Worm (Caenorhabditis elegans): ENCODE measurements around the gene H06H21.37.

The H06H21.37 gene

ce11 chrIV:4810377-4810984 is 707 bp upstream of the H06H21.37 start, which contains the start of gene eif-1.A (continued):
- TF ChIP-seq hlh-11 (tag; optimal IDR thresholded peaks at IDR 0.05) (peak; percentile 29), snpc-1.2 (GFP tag; IDR thresholded peaks at IDR 0.05) (peak; percentile 24; the same call in 1 of the 2 replicates), egl-27 (tag; optimal IDR thresholded peaks at IDR 0.05) (no peak), daf-19 (GFP tag; conservative IDR thresholded peaks at IDR 0.05) (no peak), nhr-28 (tag; optimal IDR thresholded peaks at IDR 0.05) (peak; percentile 51), aha-1 (tag) (no peak), mep-1 (tag; optimal IDR thresholded peaks at IDR 0.05) (peak; percentile 61), lin-38 (GFP tag; IDR thresholded peaks at IDR 0.05) (peak; percentile 66), cey-2 (tag; optimal IDR thresholded peaks at IDR 0.05; ENCODE audit: borderline replicate concordance, insufficient read depth) (no peak), daf-12 (tag; optimal IDR thresholded peaks at IDR 0.05) (no peak), zip-11 (GFP tag; IDR thresholded peaks at IDR 0.05) (no peak), ZK337.2 (GFP tag; IDR thresholded peaks at IDR 0.05) (no peak), nhr-11 (tag; optimal IDR thresholded peaks at IDR 0.05) (no peak), mxl-3 (GFP tag; optimal IDR thresholded peaks at IDR 0.05) (no peak), lsy-2 (tag; optimal IDR thresholded peaks at IDR 0.05) (peak in 1 of 2 experiments; percentile 85), ceh-44 (GFP tag; IDR thresholded peaks at IDR 0.05) (no peak), F10B5.3 (tag; optimal IDR thresholded peaks at IDR 0.05) (no peak), ctbp-1 (GFP tag; IDR thresholded peaks at IDR 0.05) (no peak), daf-16 (GFP tag; optimal IDR thresholded peaks at IDR 0.05) (no peak), daf-16 (tag; optimal IDR thresholded peaks at IDR 0.05) (peak; percentile 40), lin-39 (tag; optimal IDR thresholded peaks at IDR 0.05) (no peak), dve-1 (tag; optimal IDR thresholded peaks at IDR 0.05; ENCODE audit: insufficient read depth) (peak; percentile 37)

- TF ChIP-seq rbr-2 (tag; optimal IDR thresholded peaks at IDR 0.05): no peak
- TF ChIP-seq dpl-1 (GFP tag; optimal IDR thresholded peaks at IDR 0.05): no peak
- no peak for TF ChIP-seq nhr-48 (tag; optimal IDR thresholded peaks at IDR 0.05)
- no peak for TF ChIP-seq tag-97 (GFP tag; IDR thresholded peaks at IDR 0.05)
- TF ChIP-seq nhr-41 (GFP tag; IDR thresholded peaks at IDR 0.05): no peak
Measured at ce11 chrIV:4809397-4809796, 377 bp downstream of the H06H21.37 start, which contains the start of gene ubxn-6. TSS of gene ubxn-6 (minus strand) at chrIV:4809497.

DNA sequence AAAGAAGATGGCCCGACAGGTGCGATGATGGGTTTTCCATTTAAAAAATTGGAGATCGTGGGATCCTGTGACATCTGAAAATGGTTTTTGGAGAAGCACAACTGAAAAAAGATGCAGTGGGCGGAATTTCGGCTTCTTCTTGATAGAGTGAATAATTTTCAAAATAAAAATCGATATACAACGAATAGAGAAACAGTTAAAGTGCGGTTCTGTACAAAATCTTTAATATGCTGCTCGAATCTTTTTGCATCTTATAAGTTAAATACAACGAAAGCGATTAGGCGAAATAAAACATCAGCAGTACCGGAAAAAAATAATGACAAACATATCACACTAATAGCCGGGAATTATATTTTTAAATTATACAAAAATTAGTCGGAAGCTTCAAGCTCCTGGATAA is 2.6 kb downstream of the H06H21.37 start, which contains the start of gene H06H21.11:
Gene H06H21.11 (minus strand): TSS at position 101 of the 400 bp plus-strand sequence.
- TF ChIP-seq ztf-11 (tag; optimal IDR thresholded peaks at IDR 0.05): no peak
- TF ChIP-seq ceh-82 (tag; optimal IDR thresholded peaks at IDR 0.05): no peak
- TF ChIP-seq zag-1 (tag; optimal IDR thresholded peaks at IDR 0.05): no peak
- TF ChIP-seq pha-4 (GFP tag; IDR thresholded peaks at IDR 0.05): peak; percentile 37; the same call in 1 of the 2 replicates
- TF ChIP-seq pha-4 (tag; optimal IDR thresholded peaks at IDR 0.05): no peak
- TF ChIP-seq lin-39 (tag; optimal IDR thresholded peaks at IDR 0.05): no peak
- TF ChIP-seq ceh-62 (tag; optimal IDR thresholded peaks at IDR 0.05): no peak
- TF ChIP-seq aly-2 (tag; optimal IDR thresholded peaks at IDR 0.05): no peak
- TF ChIP-seq lin-38 (GFP tag; IDR thresholded peaks at IDR 0.05): peak; percentile 35; the same call in 1 of the 2 replicates
- TF ChIP-seq nhr-48 (tag; optimal IDR thresholded peaks at IDR 0.05): no peak
- TF ChIP-seq dve-1 (tag; optimal IDR thresholded peaks at IDR 0.05; ENCODE audit: insufficient read depth): no peak
- peak; percentile 25 for TF ChIP-seq aha-1 (tag)

DNA sequence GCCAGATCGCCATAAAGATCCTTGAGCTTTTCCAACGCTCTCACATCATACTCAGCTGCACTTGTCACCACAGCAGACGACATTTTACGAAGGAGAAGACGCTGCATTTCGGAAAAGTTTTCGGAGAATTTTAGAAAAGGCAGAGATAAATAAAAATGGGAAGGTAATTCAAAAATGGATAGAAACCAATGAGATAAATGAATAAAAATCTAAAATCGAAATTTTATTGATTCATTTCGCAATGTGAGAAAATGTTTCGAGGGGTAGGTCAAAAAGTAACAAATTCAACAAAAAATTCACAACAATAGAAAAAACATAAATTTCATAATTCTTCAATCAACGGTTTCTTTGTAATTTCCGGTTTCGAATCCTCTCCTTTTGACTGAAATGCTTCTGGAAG is 3.3 kb downstream of the H06H21.37 start, which contains the start of gene dpf-5:
Gene dpf-5 (minus strand): TSS at position 101 of the 400 bp plus-strand sequence.
- TF ChIP-seq ztf-11 (tag; optimal IDR thresholded peaks at IDR 0.05) (no peak), ZK337.2 (GFP tag; IDR thresholded peaks at IDR 0.05) (no peak), sdz-12 (GFP tag; optimal IDR thresholded peaks at IDR 0.05) (no peak), R02D3.7 (tag; optimal IDR thresholded peaks at IDR 0.05) (no peak), daf-19 (GFP tag; conservative IDR thresholded peaks at IDR 0.05) (no peak), lir-3 (tag; optimal IDR thresholded peaks at IDR 0.05) (no peak), fos-1 (tag; optimal IDR thresholded peaks at IDR 0.05) (no peak), ZK546.5 (tag; optimal IDR thresholded peaks at IDR 0.05) (no peak)
